Worm (Caenorhabditis elegans): ENCODE data around the gene sru-42.

sru-42 gene

ce11 chrV:15685599-15685998 is 35.3 kb downstream of the sru-42 start, which contains the start of gene nhr-196:
TSS of gene nhr-196 (plus strand) at chrV:15685716.
- TF ChIP-seq pha-4 (tag; optimal IDR thresholded peaks at IDR 0.05), result no peak
- no peak for TF ChIP-seq ceh-19 (GFP tag; optimal IDR thresholded peaks at IDR 0.05)
- no peak for TF ChIP-seq zip-5 (tag; optimal IDR thresholded peaks at IDR 0.05)
- TF ChIP-seq ama-1 (optimal IDR thresholded peaks at IDR 0.05), result no peak
- no peak for TF ChIP-seq ceh-14 (tag; optimal IDR thresholded peaks at IDR 0.05)
- no peak for TF ChIP-seq ref-2 (tag; optimal IDR thresholded peaks at IDR 0.05)
- TF ChIP-seq lim-6 (tag; optimal IDR thresholded peaks at IDR 0.05), result no peak
- no peak for TF ChIP-seq madf-2 (tag; optimal IDR thresholded peaks at IDR 0.05)
- TF ChIP-seq odd-2 (tag; optimal IDR thresholded peaks at IDR 0.05), result no peak
- no peak for TF ChIP-seq K09A11.1 (tag; optimal IDR thresholded peaks at IDR 0.05; ENCODE audit: insufficient read depth)

ce11 chrV:15687660-15688059 is 37.4 kb downstream of the sru-42 start, which contains the start of gene nhr-197:
TSS of gene nhr-197 (plus strand) at chrV:15687960.
- no peak for TF ChIP-seq pax-1 (tag; optimal IDR thresholded peaks at IDR 0.05)
- no peak for TF ChIP-seq ceh-18 (tag; optimal IDR thresholded peaks at IDR 0.05)

- TF ChIP-seq ama-1 (optimal IDR thresholded peaks at IDR 0.05) (no peak), zip-5 (tag; optimal IDR thresholded peaks at IDR 0.05) (no peak)
Observed at ce11 chrV:15689952-15690351, 39.7 kb downstream of the sru-42 start, which contains the start of gene nhr-268. TSS of gene nhr-268 (plus strand) at chrV:15690252.

- TF ChIP-seq pros-1 (tag; optimal IDR thresholded peaks at IDR 0.05) (no peak), pqm-1 (tag; optimal IDR thresholded peaks at IDR 0.05) (no peak), sox-4 (tag; optimal IDR thresholded peaks at IDR 0.05) (no peak), ceh-31 (tag; optimal IDR thresholded peaks at IDR 0.05) (no peak), ceh-34 (tag; optimal IDR thresholded peaks at IDR 0.05) (no peak), ceh-24 (tag; optimal IDR thresholded peaks at IDR 0.05) (no peak), lim-6 (tag; optimal IDR thresholded peaks at IDR 0.05) (no peak)
Observed at ce11 chrV:15693682-15694081, 43.4 kb downstream of the sru-42 start, which contains the start of gene nhr-198. TSS of gene nhr-198 (plus strand) at chrV:15693994.

- TF ChIP-seq pat-9 (tag; optimal IDR thresholded peaks at IDR 0.05), result no peak
- no peak for TF ChIP-seq nhr-232 (tag; optimal IDR thresholded peaks at IDR 0.05)
- TF ChIP-seq rnt-1 (tag; optimal IDR thresholded peaks at IDR 0.05), result no peak
- TF ChIP-seq mec-3 (tag; optimal IDR thresholded peaks at IDR 0.05; ENCODE audit: borderline replicate concordance), result no peak
Observed at ce11 chrV:15698099-15698498, 47.8 kb downstream of the sru-42 start, which contains the start of gene srx-29. TSS of gene srx-29 (minus strand) at chrV:15698199.

ce11 chrV:15699799-15700198 is 49.5 kb downstream of the sru-42 start, which contains the start of gene nhr-199:
TSS of gene nhr-199 (minus strand) at chrV:15699899.
- TF ChIP-seq hlh-13 (GFP tag; optimal IDR thresholded peaks at IDR 0.05) (no peak), lim-6 (tag; optimal IDR thresholded peaks at IDR 0.05) (no peak), Y22D7AL.16 (tag; optimal IDR thresholded peaks at IDR 0.05) (no peak), sdc-2 (tag; optimal IDR thresholded peaks at IDR 0.05) (no peak), fax-1 (tag; optimal IDR thresholded peaks at IDR 0.05) (no peak), hlh-30 (tag; optimal IDR thresholded peaks at IDR 0.05; ENCODE audit: insufficient read depth) (no peak), ceh-2 (tag; optimal IDR thresholded peaks at IDR 0.05) (no peak)

All from whole organism, late embryonic.